Worm (Caenorhabditis elegans): ENCODE results near the gene srx-128.

Gene srx-128

DNA sequence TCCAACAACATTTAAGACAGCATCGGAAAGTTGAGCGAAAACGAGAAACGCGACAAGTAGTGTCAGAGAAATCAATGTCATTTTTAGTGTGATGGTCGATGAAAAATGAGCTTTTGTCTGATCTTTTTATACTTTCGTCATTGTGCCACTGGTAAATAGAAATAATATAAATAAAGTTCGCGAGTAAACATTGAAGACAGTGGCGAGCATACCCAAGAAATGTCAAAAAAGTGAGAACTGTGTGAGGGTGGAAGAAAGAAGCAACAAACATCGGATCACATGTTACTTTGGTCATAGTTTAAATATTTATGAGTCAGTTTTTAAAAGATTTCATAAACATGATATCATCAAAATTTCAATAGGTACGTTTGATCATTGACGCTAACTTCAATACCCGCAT lies 17.0 kb downstream of the srx-128 start, which contains the start of gene ttr-21:
TSS of gene ttr-21 (minus strand) at position 100 of the 400 bp plus-strand sequence.
- TF ChIP-seq unc-42 (tag; optimal IDR thresholded peaks at IDR 0.05) (no peak), dmd-4 (tag; optimal IDR thresholded peaks at IDR 0.05; ENCODE audit: borderline replicate concordance) (no peak), ttx-3 (tag; optimal IDR thresholded peaks at IDR 0.05) (no peak), zip-5 (tag; optimal IDR thresholded peaks at IDR 0.05) (no peak), sox-2 (GFP tag; IDR thresholded peaks at IDR 0.05) (no peak), ceh-19 (GFP tag; optimal IDR thresholded peaks at IDR 0.05) (no peak), ceh-2 (tag; optimal IDR thresholded peaks at IDR 0.05) (no peak)

DNA sequence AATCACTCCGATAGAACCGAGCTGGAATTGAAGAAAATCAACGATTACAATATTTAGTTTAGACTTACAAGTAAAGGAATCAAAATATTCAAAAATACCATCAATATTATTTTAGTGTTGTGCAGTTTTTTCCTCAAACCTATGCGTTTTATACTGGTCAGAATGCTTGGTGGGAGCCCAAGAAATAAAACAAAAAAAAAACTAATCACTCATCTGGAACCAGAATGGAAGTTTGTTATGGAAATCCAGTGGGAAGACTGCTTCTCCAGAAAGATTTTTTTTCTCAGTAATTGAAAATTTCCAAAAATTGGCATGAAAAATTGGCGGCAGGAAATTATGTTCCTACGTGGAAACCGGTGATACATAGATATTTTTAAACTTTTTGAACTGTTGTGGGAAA lies 19.1 kb downstream of the srx-128 start, which contains the start of gene srx-134:
TSS of gene srx-134 (minus strand) at position 101 of the 400 bp plus-strand sequence.
- TF ChIP-seq fax-1 (tag; optimal IDR thresholded peaks at IDR 0.05) = no peak
- no peak for TF ChIP-seq ceh-19 (GFP tag; optimal IDR thresholded peaks at IDR 0.05)
- no peak for TF ChIP-seq C38D4.7 (GFP tag; optimal IDR thresholded peaks at IDR 0.05)
- no peak for TF ChIP-seq pqm-1 (tag; optimal IDR thresholded peaks at IDR 0.05)

DNA sequence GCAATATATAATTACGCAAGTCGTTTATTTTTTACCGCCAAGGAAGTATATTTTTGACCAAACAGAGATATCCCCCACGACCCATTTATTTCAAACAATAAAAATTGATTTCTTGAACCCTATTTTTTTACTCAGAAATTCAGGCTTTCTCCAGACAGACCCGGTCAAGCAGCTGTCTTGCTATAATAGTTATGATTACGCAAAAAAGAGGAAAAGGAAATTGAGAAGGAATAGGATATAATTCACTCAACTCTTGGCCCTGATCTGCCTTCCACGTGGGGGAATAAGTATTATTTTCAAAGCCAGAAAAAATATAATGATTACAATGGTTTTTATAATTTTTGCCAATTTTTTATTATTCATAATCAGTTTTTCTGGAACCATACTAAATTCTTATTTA lies 19.9 kb downstream of the srx-128 start, which contains the start of gene srx-136:
TSS of gene srx-136 (plus strand) at position 301 of the 400 bp plus-strand sequence.
- TF ChIP-seq ceh-48 (tag; optimal IDR thresholded peaks at IDR 0.05) = no peak
- no peak for TF ChIP-seq ceh-2 (tag; optimal IDR thresholded peaks at IDR 0.05)
- TF ChIP-seq zip-5 (tag; optimal IDR thresholded peaks at IDR 0.05) = no peak

DNA sequence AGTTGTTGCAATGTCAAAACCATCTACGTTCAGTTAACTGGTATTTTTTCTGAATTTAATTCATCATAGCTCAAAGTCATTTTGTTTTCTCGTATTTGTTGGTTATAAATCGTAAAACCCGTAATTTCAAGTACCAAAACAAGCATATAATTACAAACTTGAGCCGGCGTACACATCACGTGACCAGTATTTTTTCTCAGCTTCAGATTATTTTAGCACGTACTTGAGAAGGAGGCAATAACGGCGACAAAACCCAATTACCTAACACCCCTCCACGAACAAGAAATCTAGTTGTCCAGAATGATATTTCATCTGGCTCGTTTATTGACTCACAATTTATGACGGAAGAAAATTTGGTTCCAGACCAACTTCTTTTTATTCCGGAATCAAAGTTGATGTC lies 21.6 kb downstream of the srx-128 start, which contains the start of gene srx-135:
TSS of gene srx-135 (plus strand) at position 301 of the 400 bp plus-strand sequence.
- no peak for TF ChIP-seq ceh-14 (tag; optimal IDR thresholded peaks at IDR 0.05)

DNA sequence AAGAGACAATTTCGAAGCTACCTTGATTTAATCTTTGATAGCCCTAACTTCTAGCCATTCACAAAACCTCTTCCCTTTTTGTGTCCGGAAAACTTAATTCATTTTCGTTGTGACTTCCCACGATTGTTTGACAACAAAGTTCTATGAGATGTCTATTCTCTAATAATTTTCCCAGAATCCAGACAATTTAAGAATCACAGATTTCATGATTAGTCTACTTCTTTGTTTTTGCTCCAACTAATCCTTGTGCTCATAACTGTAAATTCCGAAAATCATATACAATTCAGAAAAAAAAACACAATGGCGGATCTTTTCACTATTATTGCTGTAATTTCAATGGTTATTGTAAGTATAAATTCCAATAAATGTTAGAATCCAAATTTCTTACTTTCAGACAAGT lies 25.2 kb downstream of the srx-128 start, which contains the start of gene srx-137:
TSS of gene srx-137 (plus strand) at position 301 of the 400 bp plus-strand sequence.
- TF ChIP-seq T23F11.4 (GFP tag; optimal IDR thresholded peaks at IDR 0.05) = no peak
- no peak for TF ChIP-seq pha-4 (tag; optimal IDR thresholded peaks at IDR 0.05)
- no peak for TF ChIP-seq ceh-18 (tag; optimal IDR thresholded peaks at IDR 0.05)
- no peak for TF ChIP-seq pha-2 (tag; optimal IDR thresholded peaks at IDR 0.05)
- TF ChIP-seq dmd-4 (tag; optimal IDR thresholded peaks at IDR 0.05; ENCODE audit: borderline replicate concordance) = no peak
- no peak for TF ChIP-seq hlh-30 (tag; optimal IDR thresholded peaks at IDR 0.05; ENCODE audit: insufficient read depth)
- no peak for TF ChIP-seq ceh-45 (GFP tag; IDR thresholded peaks at IDR 0.05)
- no peak for TF ChIP-seq gmeb-2 (tag; optimal IDR thresholded peaks at IDR 0.05)
- no peak for TF ChIP-seq fax-1 (tag; optimal IDR thresholded peaks at IDR 0.05)
- no peak for TF ChIP-seq zip-5 (tag; optimal IDR thresholded peaks at IDR 0.05)
- no peak for TF ChIP-seq ceh-24 (tag; optimal IDR thresholded peaks at IDR 0.05)
- no peak for TF ChIP-seq pros-1 (tag; optimal IDR thresholded peaks at IDR 0.05)
- TF ChIP-seq Y22D7AL.16 (tag; optimal IDR thresholded peaks at IDR 0.05) = no peak
- TF ChIP-seq ceh-19 (GFP tag; optimal IDR thresholded peaks at IDR 0.05) = no peak
- TF ChIP-seq ceh-14 (tag; optimal IDR thresholded peaks at IDR 0.05) = no peak
- TF ChIP-seq fkh-6 (tag; optimal IDR thresholded peaks at IDR 0.05) = no peak
- TF ChIP-seq nhr-11 (tag; optimal IDR thresholded peaks at IDR 0.05) = no peak
- no peak for TF ChIP-seq pag-3 (tag; optimal IDR thresholded peaks at IDR 0.05; ENCODE audit: borderline replicate concordance)
- TF ChIP-seq hlh-8 (tag; optimal IDR thresholded peaks at IDR 0.05) = no peak
- no peak for TF ChIP-seq sox-4 (tag; optimal IDR thresholded peaks at IDR 0.05)

DNA sequence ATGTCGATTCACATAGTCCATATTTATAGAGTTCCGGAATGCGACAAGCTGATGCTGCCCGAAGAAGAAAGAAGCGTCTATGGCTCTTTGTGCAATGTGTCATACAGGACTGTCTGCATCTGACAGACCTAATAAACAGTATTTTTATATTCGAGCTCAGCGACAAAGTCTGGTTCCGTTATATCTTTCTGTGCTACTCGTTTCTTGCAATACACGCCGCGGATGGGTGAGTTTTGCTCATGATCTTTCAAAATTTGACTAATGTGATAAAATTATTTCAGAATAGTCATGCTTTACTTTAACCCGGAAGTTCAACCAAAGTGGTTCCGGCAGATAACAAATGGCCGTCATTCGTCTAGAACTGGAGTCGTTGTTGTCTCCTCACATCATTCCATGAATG lies 26.4 kb downstream of the srx-128 start:
- TF ChIP-seq fkh-10 (GFP tag; optimal IDR thresholded peaks at IDR 0.05) = no peak
- no peak for TF ChIP-seq pha-2 (tag; optimal IDR thresholded peaks at IDR 0.05)
- no peak for TF ChIP-seq unc-42 (tag; optimal IDR thresholded peaks at IDR 0.05)
- no peak for TF ChIP-seq ceh-24 (tag; optimal IDR thresholded peaks at IDR 0.05)
- TF ChIP-seq zip-5 (tag; optimal IDR thresholded peaks at IDR 0.05) = no peak
- TF ChIP-seq ceh-30 (tag; optimal IDR thresholded peaks at IDR 0.05) = no peak
- no peak for TF ChIP-seq ets-4 (tag; optimal IDR thresholded peaks at IDR 0.05)
- no peak for TF ChIP-seq odd-2 (tag; optimal IDR thresholded peaks at IDR 0.05)
- TF ChIP-seq fkh-6 (tag; optimal IDR thresholded peaks at IDR 0.05) = no peak
- no peak for TF ChIP-seq pat-9 (tag; optimal IDR thresholded peaks at IDR 0.05)
- no peak for TF ChIP-seq hlh-8 (tag; optimal IDR thresholded peaks at IDR 0.05)
- no peak for TF ChIP-seq F13H6.1 (tag; optimal IDR thresholded peaks at IDR 0.05)
- TF ChIP-seq ceh-18 (tag; optimal IDR thresholded peaks at IDR 0.05) = no peak
- TF ChIP-seq hlh-15 (tag; optimal IDR thresholded peaks at IDR 0.05) = no peak
- TF ChIP-seq pax-1 (tag; optimal IDR thresholded peaks at IDR 0.05) = no peak
- no peak for TF ChIP-seq syd-9 (tag; optimal IDR thresholded peaks at IDR 0.05)
